Fruit fly (Drosophila melanogaster) whole organism, embryonic: ENCODE data around the gene abs.

Experiments
- Atf-2 ChIP-seq: fragments of 200-800 bp; sonication (Bioruptor generic); optimal IDR thresholded peaks from 2 replicates; lab custom pipeline; 2016; ENCODE audit warnings: missing biosample characterization, missing genetic modification characterization
- Atf6 ChIP-seq: fragments of 200-800 bp; sonication (Bioruptor generic); IDR thresholded peaks from 2 replicates; pipeline ENCODE4 v1.3.6; 2022; ENCODE audit warnings: missing biosample characterization, missing genetic modification characterization
- Bdp1 ChIP-seq: fragments of 200-800 bp; sonication (Bioruptor generic); optimal IDR thresholded peaks from 3 replicates; lab custom pipeline; 2016; ENCODE audit warnings: missing biosample characterization, missing genetic modification characterization
- Blimp-1 ChIP-seq: fragments of 200-800 bp; sonication (Bioruptor generic); optimal IDR thresholded peaks from 3 replicates; lab custom pipeline; 2018; ENCODE audit warnings: missing biosample characterization, missing genetic modification characterization, mild to moderate bottlenecking, moderate library complexity, missing genetic modification reagents
- BtbVII ChIP-seq: fragments of 200-800 bp; sonication (Bioruptor generic); optimal IDR thresholded peaks from 3 replicates; lab custom pipeline; 2017; ENCODE audit warnings: missing biosample characterization, mild to moderate bottlenecking, missing genetic modification characterization
- C15 ChIP-seq: fragments of 200-800 bp; sonication (Bioruptor generic); IDR thresholded peaks from 3 replicates; pipeline ENCODE4 v1.3.6; 2022; ENCODE audit warnings: missing biosample characterization, missing genetic modification characterization
- CG10147 ChIP-seq: fragments of 200-800 bp; sonication (Bioruptor generic); optimal IDR thresholded peaks from 2 replicates; lab custom pipeline; 2019; ENCODE audit warnings: missing biosample characterization, mild to moderate bottlenecking, missing genetic modification characterization, moderate library complexity
- CG10543 ChIP-seq: fragments of 200-800 bp; sonication (Bioruptor generic); optimal IDR thresholded peaks from 3 replicates; lab custom pipeline; 2017; ENCODE audit warnings: missing biosample characterization, mild to moderate bottlenecking, missing genetic modification characterization, moderate library complexity
- CG11085 ChIP-seq: fragments of 200-800 bp; sonication (Bioruptor generic); IDR thresholded peaks from 2 replicates; pipeline ENCODE4 v1.3.6; 2022; ENCODE audit warnings: missing biosample characterization, missing genetic modification characterization
- CG11504 ChIP-seq: fragments of 200-800 bp; sonication (Bioruptor generic); optimal IDR thresholded peaks from 3 replicates; lab custom pipeline; 2019; ENCODE audit warnings: missing biosample characterization, mild to moderate bottlenecking, missing genetic modification characterization, moderate library complexity
- CG11560 ChIP-seq: fragments of 200-800 bp; sonication (Bioruptor generic); IDR thresholded peaks from 3 replicates; pipeline ENCODE4 v1.3.6; 2022; ENCODE audit warnings: missing biosample characterization, missing genetic modification characterization
- CG12659 ChIP-seq: fragments of 200-800 bp; sonication (Bioruptor generic); optimal IDR thresholded peaks from 3 replicates; lab custom pipeline; 2017; ENCODE audit warnings: mild to moderate bottlenecking, missing biosample characterization, missing genetic modification reagents, missing genetic modification characterization
- CG13424 ChIP-seq: fragments of 200-800 bp; sonication (Bioruptor generic); optimal IDR thresholded peaks from 2 replicates; lab custom pipeline; 2019; ENCODE audit warnings: missing biosample characterization, mild to moderate bottlenecking, missing genetic modification characterization, moderate library complexity
- CG13775 ChIP-seq: fragments of 200-800 bp; sonication (Bioruptor generic); optimal IDR thresholded peaks from 3 replicates; lab custom pipeline; 2017; ENCODE audit warnings: missing biosample characterization, mild to moderate bottlenecking, missing genetic modification characterization
- CG14965 ChIP-seq: fragments of 200-800 bp; sonication (Bioruptor generic); optimal IDR thresholded peaks from 2 replicates; lab custom pipeline; 2016; ENCODE audit warnings: missing biosample characterization, missing genetic modification characterization, borderline replicate concordance
- CG15011 ChIP-seq: fragments of 200-800 bp; sonication (Bioruptor generic); optimal IDR thresholded peaks from 3 replicates; lab custom pipeline; 2018; ENCODE audit warnings: missing biosample characterization, mild to moderate bottlenecking, missing genetic modification characterization
- CG1832 ChIP-seq: fragments of 200-800 bp; sonication (Bioruptor generic); optimal IDR thresholded peaks from 2 replicates; lab custom pipeline; 2017; ENCODE audit warnings: missing biosample characterization, mild to moderate bottlenecking, missing genetic modification characterization, inconsistent platforms
- CG18599 ChIP-seq: fragments of 200-800 bp; sonication (Bioruptor generic); optimal IDR thresholded peaks from 3 replicates; lab custom pipeline; 2017; ENCODE audit warnings: missing biosample characterization, missing genetic modification characterization, mild to moderate bottlenecking, moderate library complexity, missing genetic modification reagents
- CG2875 ChIP-seq: fragments of 200-800 bp; sonication (Bioruptor generic); optimal IDR thresholded peaks from 2 replicates; lab custom pipeline; 2017; ENCODE audit warnings: missing biosample characterization, mild to moderate bottlenecking, missing genetic modification characterization, missing genetic modification reagents
- CG34224 ChIP-seq: fragments of 200-800 bp; sonication (Bioruptor generic); IDR thresholded peaks from 3 replicates; pipeline ENCODE4 v1.3.6; 2022; ENCODE audit warnings: missing biosample characterization, missing genetic modification characterization; ENCODE audit not compliant: partially characterized antibody
- CG5180 ChIP-seq: fragments of 200-800 bp; sonication (Bioruptor generic); optimal IDR thresholded peaks from 3 replicates; lab custom pipeline; 2017; ENCODE audit warnings: missing biosample characterization, missing genetic modification characterization, mild to moderate bottlenecking, moderate library complexity, missing genetic modification reagents
- CG6689 ChIP-seq: fragments of 200-800 bp; sonication (Bioruptor generic); IDR thresholded peaks from 2 replicates; pipeline ENCODE4 v1.3.6; 2022; ENCODE audit warnings: missing biosample characterization, missing genetic modification characterization
- CG6765 ChIP-seq: fragments of 200-800 bp; sonication (Bioruptor generic); optimal IDR thresholded peaks from 3 replicates; lab custom pipeline; 2017; ENCODE audit warnings: missing biosample characterization, mild to moderate bottlenecking, missing genetic modification characterization
- CG7357 ChIP-seq: fragments of 200-800 bp; sonication (Bioruptor generic); IDR thresholded peaks from 3 replicates; pipeline ENCODE4 v1.3.6; 2022; ENCODE audit warnings: missing biosample characterization, missing genetic modification characterization
- CG8281 ChIP-seq: fragments of 200-800 bp; sonication (Bioruptor generic); optimal IDR thresholded peaks from 2 replicates; lab custom pipeline; 2018; ENCODE audit warnings: missing biosample characterization, mild to moderate bottlenecking, missing genetic modification characterization, moderate library complexity
- CTCF ChIP-seq: fragments of 200-800 bp; sonication (Bioruptor generic); optimal IDR thresholded peaks from 2 replicates; lab custom pipeline; 2017; ENCODE audit warnings: missing biosample characterization, mild to moderate bottlenecking, missing genetic modification characterization, moderate library complexity
- CrebB ChIP-seq: fragments of 200-800 bp; sonication (Bioruptor generic); optimal IDR thresholded peaks from 3 replicates; lab custom pipeline; 2018; ENCODE audit warnings: missing biosample characterization, mild to moderate bottlenecking, missing genetic modification characterization
- Fer2 ChIP-seq: fragments of 200-800 bp; sonication (Bioruptor generic); optimal IDR thresholded peaks from 2 replicates; lab custom pipeline; 2018; ENCODE audit warnings: missing biosample characterization, mild to moderate bottlenecking, missing genetic modification characterization, moderate library complexity
- HLH3B ChIP-seq: fragments of 200-800 bp; sonication (Bioruptor generic); IDR thresholded peaks from 2 replicates; pipeline ENCODE4 v1.3.6; 2022; ENCODE audit warnings: missing biosample characterization, missing genetic modification characterization
- Nf-YB ChIP-seq: fragments of 200-800 bp; sonication (Bioruptor generic); optimal IDR thresholded peaks from 3 replicates; lab custom pipeline; 2019; ENCODE audit warnings: missing biosample characterization, mild to moderate bottlenecking, missing genetic modification characterization, moderate library complexity
- Scr ChIP-seq: fragments of 200-800 bp; sonication (Bioruptor generic); IDR thresholded peaks from 2 replicates; pipeline ENCODE4 v1.3.6; 2022; ENCODE audit warnings: missing biosample characterization, missing genetic modification characterization; ENCODE audit not compliant: partially characterized antibody
- Sox102F ChIP-seq: fragments of 200-800 bp; sonication (Bioruptor generic); optimal IDR thresholded peaks from 2 replicates; lab custom pipeline; 2018; ENCODE audit warnings: missing biosample characterization, mild to moderate bottlenecking, missing genetic modification characterization, moderate library complexity
- ase ChIP-seq: fragments of 200-800 bp; sonication (Bioruptor generic); IDR thresholded peaks from 3 replicates; pipeline ENCODE4 v1.3.6; 2022; ENCODE audit warnings: missing biosample characterization, missing genetic modification characterization
- br ChIP-seq: fragments of >200 bp; optimal IDR thresholded peaks from 2 replicates; lab custom pipeline; 2017
- chif ChIP-seq, 2 experiments: fragments of 200-800 bp; sonication (Bioruptor generic); optimal IDR thresholded peaks; 3 replicates each; lab custom pipeline; 2016; ENCODE audit warnings: missing biosample characterization in 2 of 2, missing genetic modification characterization in 2 of 2
- dati ChIP-seq: fragments of 200-800 bp; sonication (Bioruptor generic); IDR thresholded peaks from 2 replicates; pipeline ENCODE4 v1.3.6; 2022; ENCODE audit warnings: missing biosample characterization, missing genetic modification characterization
- ewg ChIP-seq: fragments of 200-800 bp; sonication (Bioruptor generic); optimal IDR thresholded peaks from 3 replicates; lab custom pipeline; 2017; ENCODE audit warnings: mild to moderate bottlenecking, missing biosample characterization, missing genetic modification reagents, missing genetic modification characterization
- gsb ChIP-seq: fragments of 200-800 bp; sonication (Bioruptor generic); IDR thresholded peaks from 2 replicates; pipeline ENCODE4 v1.3.6; 2022; ENCODE audit warnings: missing biosample characterization, missing genetic modification characterization
- h ChIP-seq: fragments of >200 bp; optimal IDR thresholded peaks from 2 replicates; lab custom pipeline; 2017
- ken ChIP-seq: fragments of 200-800 bp; sonication (Bioruptor generic); IDR thresholded peaks from 3 replicates; pipeline ENCODE4 v1.3.6; 2022; ENCODE audit warnings: missing biosample characterization, missing genetic modification characterization
- knrl ChIP-seq: fragments of 200-800 bp; sonication (Bioruptor generic); IDR thresholded peaks from 3 replicates; pipeline ENCODE4 v1.3.6; 2022; ENCODE audit warnings: missing biosample characterization, missing genetic modification characterization; ENCODE audit not compliant: partially characterized antibody
- nmo ChIP-seq: fragments of 200-800 bp; sonication (Bioruptor generic); optimal IDR thresholded peaks from 2 replicates; lab custom pipeline; 2018; ENCODE audit warnings: missing biosample characterization, mild to moderate bottlenecking, missing genetic modification characterization, moderate library complexity
- rib ChIP-seq: fragments of 200-800 bp; sonication (Bioruptor generic); IDR thresholded peaks from 2 replicates; pipeline ENCODE4 v1.3.6; 2022; ENCODE audit warnings: missing biosample characterization, missing genetic modification characterization
- sens-2 ChIP-seq: fragments of 200-800 bp; sonication (Bioruptor generic); IDR thresholded peaks from 2 replicates; pipeline ENCODE4 v1.3.6; 2022; ENCODE audit warnings: missing biosample characterization, missing genetic modification characterization
- seq ChIP-seq: fragments of 200-800 bp; sonication (Bioruptor generic); IDR thresholded peaks from 2 replicates; pipeline ENCODE4 v1.3.6; 2022; ENCODE audit warnings: missing biosample characterization, missing genetic modification characterization
- stwl ChIP-seq: fragments of 200-800 bp; sonication (Bioruptor generic); optimal IDR thresholded peaks from 3 replicates; lab custom pipeline; 2018; ENCODE audit warnings: missing biosample characterization, mild to moderate bottlenecking, missing genetic modification characterization, moderate library complexity
- tin ChIP-seq: fragments of 200-800 bp; sonication (Bioruptor generic); optimal IDR thresholded peaks from 3 replicates; lab custom pipeline; 2016; ENCODE audit warnings: missing biosample characterization, missing genetic modification characterization
- trh ChIP-seq: fragments of 200-800 bp; sonication (Bioruptor generic); optimal IDR thresholded peaks from 2 replicates; lab custom pipeline; 2016; ENCODE audit warnings: missing biosample characterization, missing genetic modification characterization
- tup ChIP-seq: fragments of 200-800 bp; sonication (Bioruptor generic); optimal IDR thresholded peaks from 2 replicates; lab custom pipeline; 2016; ENCODE audit warnings: missing biosample characterization, mild to moderate bottlenecking, missing genetic modification characterization, moderate library complexity
- zfh1 ChIP-seq: fragments of 200-800 bp; sonication (Bioruptor generic); IDR thresholded peaks from 3 replicates; pipeline ENCODE4 v1.3.6; 2022; ENCODE audit warnings: missing biosample characterization, missing genetic modification characterization
- zfh2 ChIP-seq: fragments of 200-800 bp; sonication (Bioruptor generic); optimal IDR thresholded peaks from 2 replicates; lab custom pipeline; 2016; ENCODE audit warnings: missing biosample characterization, missing genetic modification characterization

Gene abs

DNA sequence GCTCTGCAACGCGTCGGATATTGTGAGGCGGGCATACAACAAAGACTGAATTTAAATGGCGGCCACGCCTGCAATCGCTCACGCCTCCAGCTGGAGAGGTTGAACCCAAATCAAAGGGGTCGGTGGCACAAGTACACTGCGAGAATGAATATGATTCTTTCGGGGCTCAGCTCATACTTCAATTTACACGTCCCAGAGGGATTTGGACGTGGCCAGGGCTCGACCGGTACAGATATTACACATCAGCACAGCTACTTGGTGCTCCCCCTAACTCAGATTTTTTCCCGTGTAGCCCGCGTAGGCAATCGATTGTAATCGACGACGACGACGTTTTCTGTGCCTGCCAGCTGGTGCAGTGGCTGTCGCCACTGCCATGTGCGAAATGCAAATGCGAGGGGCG lies 18.8 kb upstream of the abs start (continued):
- TF ChIP-seq CrebB (tag; lab: Kevin White, UChicago): peak; percentile 51
- no peak for TF ChIP-seq knrl (GFP tag; lab: Robert Waterston, UW)
- peak; percentile 57 to 78 for TF ChIP-seq chif (GFP tag; optimal IDR thresholded peaks at IDR 0.05; lab: Kevin White, UChicago)
- TF ChIP-seq ken (GFP tag; lab: Robert Waterston, UW): peak; percentile 85
- TF ChIP-seq seq (GFP tag; lab: Robert Waterston, UW): peak; percentile 77
- TF ChIP-seq trh (GFP tag; lab: Kevin White, UChicago): peak; percentile 1
- TF ChIP-seq dati (GFP tag; lab: Robert Waterston, UW): peak; percentile 77
- TF ChIP-seq CG13424 (tag; lab: Kevin White, UChicago): peak; percentile 80
- peak; percentile 73; the same call in 2 of the 3 replicates for TF ChIP-seq CG7357 (GFP tag; lab: Robert Waterston, UW)
- peak; percentile 66 for TF ChIP-seq ewg (GFP tag; lab: Kevin White, UChicago)
- no peak for TF ChIP-seq Fer2 (tag; lab: Kevin White, UChicago)
- no peak for TF ChIP-seq CG34224 (GFP tag; lab: Robert Waterston, UW)
- TF ChIP-seq Bdp1 (GFP tag; lab: Kevin White, UChicago): peak; percentile 51
- peak; percentile 72; the same call in 1 of the 2 replicates for TF ChIP-seq Atf6 (GFP tag; lab: Robert Waterston, UW)
- TF ChIP-seq CG1832: no peak
- TF ChIP-seq zfh1 (GFP tag; lab: Robert Waterston, UW): peak; percentile 93
- TF ChIP-seq Nf-YB (GFP tag; lab: Kevin White, UChicago): peak; percentile 22
- TF ChIP-seq C15 (GFP tag; lab: Robert Waterston, UW): peak; percentile 45; the same call in 1 of the 3 replicates
- TF ChIP-seq CG10543: peak; percentile 36
- peak; percentile 73 for TF ChIP-seq CG11085 (GFP tag; lab: Robert Waterston, UW)
- no peak for TF ChIP-seq CG6765 (GFP tag; lab: Kevin White, UChicago)
- peak; percentile 69 for TF ChIP-seq sens-2 (GFP tag; lab: Robert Waterston, UW)
- TF ChIP-seq gsb (GFP tag; lab: Robert Waterston, UW): peak; percentile 74
- peak; percentile 46; the same call in 1 of the 2 replicates for TF ChIP-seq rib (GFP tag; lab: Robert Waterston, UW)
- TF ChIP-seq tin (GFP tag; lab: Kevin White, UChicago): peak; percentile 86
- peak; percentile 68 for TF ChIP-seq CG5180 (GFP tag; lab: Kevin White, UChicago)
- peak; percentile 87 for TF ChIP-seq ase (GFP tag; lab: Robert Waterston, UW)
- TF ChIP-seq CG18599 (GFP tag; lab: Kevin White, UChicago): peak; percentile 80
- peak; percentile 12 for TF ChIP-seq zfh2 (GFP tag; lab: Kevin White, UChicago)
- TF ChIP-seq br (lab: Kevin White, UChicago): no peak
- TF ChIP-seq CG2875 (GFP tag; lab: Kevin White, UChicago): peak; percentile 66
- TF ChIP-seq CG8281: peak; percentile 36
- TF ChIP-seq CG12659 (GFP tag; lab: Kevin White, UChicago): peak; percentile 76
- TF ChIP-seq Atf-2 (GFP tag; lab: Kevin White, UChicago): peak; percentile 59
- TF ChIP-seq CG13775 (GFP tag; lab: Kevin White, UChicago): peak; percentile 12
- peak; percentile 88 for TF ChIP-seq CG11504 (tag; lab: Kevin White, UChicago)
- TF ChIP-seq CG14965: no peak
- peak; percentile 59 for TF ChIP-seq BtbVII (GFP tag; lab: Kevin White, UChicago)
- TF ChIP-seq stwl (tag; lab: Kevin White, UChicago): no peak
- TF ChIP-seq CG10147 (GFP tag; lab: Kevin White, UChicago): no peak
- TF ChIP-seq CTCF: peak; percentile 31
- peak; percentile 63 for TF ChIP-seq Blimp-1 (GFP tag; lab: Kevin White, UChicago)
- no peak for TF ChIP-seq h (lab: Kevin White, UChicago)
- TF ChIP-seq CG11560 (tag; lab: Robert Waterston, UW): peak; percentile 68; the same call in 2 of the 3 replicates
- peak; percentile 80 for TF ChIP-seq nmo (GFP tag; lab: Kevin White, UChicago)
- TF ChIP-seq Sox102F (GFP tag; lab: Kevin White, UChicago): peak; percentile 87
- TF ChIP-seq tup (GFP tag; lab: Kevin White, UChicago): peak; percentile 32
- peak; percentile 91 for TF ChIP-seq HLH3B (GFP tag; lab: Robert Waterston, UW)
- TF ChIP-seq CG15011: no peak
- TF ChIP-seq CG6689: peak; percentile 88
- no peak for TF ChIP-seq Scr (GFP tag; lab: Robert Waterston, UW)
